Worm (Caenorhabditis elegans): ENCODE results near the gene gkow-1.

gkow-1 gene

ce11 chrIV:10398244-10398643, 40.3 kb downstream of the gkow-1 start:
- TF ChIP-seq drap-1 (GFP tag; optimal IDR thresholded peaks at IDR 0.05), result no peak
- TF ChIP-seq ces-1 (GFP tag; optimal IDR thresholded peaks at IDR 0.05), result peak; percentile 73
- TF ChIP-seq pha-4 (tag; optimal IDR thresholded peaks at IDR 0.05), result no peak
- no peak for TF ChIP-seq elt-3 (tag; optimal IDR thresholded peaks at IDR 0.05)

ce11 chrIV:10403193-10404058, 45.5 kb downstream of the gkow-1 start, which contains the start of gene gpa-7:
TSS of gene gpa-7 (plus strand) at chrIV:10404008.
- TF ChIP-seq nhr-12 (tag; optimal IDR thresholded peaks at IDR 0.05), result no peak
- TF ChIP-seq nhr-237 (tag; optimal IDR thresholded peaks at IDR 0.05), result no peak
- no peak for TF ChIP-seq ceh-43 (GFP tag; optimal IDR thresholded peaks at IDR 0.05)
- peak; percentile 52 for TF ChIP-seq unc-62 (GFP tag; optimal IDR thresholded peaks at IDR 0.05)
- TF ChIP-seq M03D4.4 (tag; optimal IDR thresholded peaks at IDR 0.05), result no peak
- TF ChIP-seq hlh-1 (tag; optimal IDR thresholded peaks at IDR 0.05), result no peak
- peak; percentile 8 for TF ChIP-seq cnd-1 (tag; optimal IDR thresholded peaks at IDR 0.05)
- TF ChIP-seq mab-5 (tag; optimal IDR thresholded peaks at IDR 0.05), result no peak
- TF ChIP-seq lsy-2 (tag; optimal IDR thresholded peaks at IDR 0.05), result no peak
- peak; percentile 42 for TF ChIP-seq sptf-1 (tag; optimal IDR thresholded peaks at IDR 0.05)
- TF ChIP-seq blmp-1 (tag; optimal IDR thresholded peaks at IDR 0.05), result peak; percentile 71
- peak; percentile 53 for TF ChIP-seq ham-2 (GFP tag; optimal IDR thresholded peaks at IDR 0.05)
- peak; percentile 92 for TF ChIP-seq unc-120 (tag; optimal IDR thresholded peaks at IDR 0.05; ENCODE audit: poor library complexity, severe bottlenecking)
- TF ChIP-seq unc-39 (tag; optimal IDR thresholded peaks at IDR 0.05), result no peak
- TF ChIP-seq mls-2 (tag; optimal IDR thresholded peaks at IDR 0.05), result peak; percentile 67
- no peak for TF ChIP-seq snpc-4 (tag; optimal IDR thresholded peaks at IDR 0.05)
- no peak for TF ChIP-seq nhr-2 (tag; optimal IDR thresholded peaks at IDR 0.05)
- peak; percentile 83 for TF ChIP-seq ces-1 (GFP tag; optimal IDR thresholded peaks at IDR 0.05)
- TF ChIP-seq lin-13 (tag; optimal IDR thresholded peaks at IDR 0.05), result peak; percentile 29
- peak; percentile 10 for TF ChIP-seq drap-1 (GFP tag; optimal IDR thresholded peaks at IDR 0.05)
- TF ChIP-seq elt-3 (tag; optimal IDR thresholded peaks at IDR 0.05), result no peak
- TF ChIP-seq tbx-8 (GFP tag; optimal IDR thresholded peaks at IDR 0.05), result no peak
- TF ChIP-seq nhr-28 (tag; optimal IDR thresholded peaks at IDR 0.05), result no peak
- TF ChIP-seq sem-2 (GFP tag; optimal IDR thresholded peaks at IDR 0.05), result no peak
- peak; percentile 42 for TF ChIP-seq mep-1 (tag; optimal IDR thresholded peaks at IDR 0.05)
- no peak for TF ChIP-seq elt-1 (tag; optimal IDR thresholded peaks at IDR 0.05; ENCODE audit: borderline replicate concordance, insufficient read depth)
- TF ChIP-seq lin-32 (GFP tag; optimal IDR thresholded peaks at IDR 0.05), result no peak
- TF ChIP-seq ztf-11 (tag; optimal IDR thresholded peaks at IDR 0.05), result no peak
- no peak for TF ChIP-seq nhr-76 (tag; optimal IDR thresholded peaks at IDR 0.05)
- no peak for TF ChIP-seq bed-3 (GFP tag; optimal IDR thresholded peaks at IDR 0.05)
- TF ChIP-seq pha-4 (tag; optimal IDR thresholded peaks at IDR 0.05), result peak; percentile 14
- no peak for TF ChIP-seq zip-8 (tag; optimal IDR thresholded peaks at IDR 0.05)
- no peak for TF ChIP-seq ceh-83 (GFP tag; optimal IDR thresholded peaks at IDR 0.05)
- TF ChIP-seq flh-1 (GFP tag; optimal IDR thresholded peaks at IDR 0.05), result no peak
- TF ChIP-seq ceh-39 (tag; optimal IDR thresholded peaks at IDR 0.05), result no peak

ce11 chrIV:10409377-10409776, 51.4 kb downstream of the gkow-1 start, which contains the start of gene rfk-1:
TSS of gene rfk-1 (minus strand) at chrIV:10409477.
- TF ChIP-seq drap-1 (GFP tag; optimal IDR thresholded peaks at IDR 0.05), result no peak
- TF ChIP-seq ceh-43 (GFP tag; optimal IDR thresholded peaks at IDR 0.05), result no peak
- no peak for TF ChIP-seq sptf-1 (tag; optimal IDR thresholded peaks at IDR 0.05)
- TF ChIP-seq nhr-237 (tag; optimal IDR thresholded peaks at IDR 0.05), result no peak
- no peak for TF ChIP-seq nhr-12 (tag; optimal IDR thresholded peaks at IDR 0.05)
- TF ChIP-seq unc-39 (tag; optimal IDR thresholded peaks at IDR 0.05), result no peak
- no peak for TF ChIP-seq unc-62 (GFP tag; optimal IDR thresholded peaks at IDR 0.05)
- TF ChIP-seq ceh-83 (GFP tag; optimal IDR thresholded peaks at IDR 0.05), result no peak
- no peak for TF ChIP-seq ztf-11 (tag; optimal IDR thresholded peaks at IDR 0.05)
- TF ChIP-seq sem-2 (GFP tag; optimal IDR thresholded peaks at IDR 0.05), result no peak
- no peak for TF ChIP-seq bed-3 (GFP tag; optimal IDR thresholded peaks at IDR 0.05)
- no peak for TF ChIP-seq tbx-8 (GFP tag; optimal IDR thresholded peaks at IDR 0.05)
- no peak for TF ChIP-seq zip-8 (tag; optimal IDR thresholded peaks at IDR 0.05)
- TF ChIP-seq nhr-76 (tag; optimal IDR thresholded peaks at IDR 0.05), result no peak
- no peak for TF ChIP-seq M03D4.4 (tag; optimal IDR thresholded peaks at IDR 0.05)
- no peak for TF ChIP-seq nhr-2 (tag; optimal IDR thresholded peaks at IDR 0.05)
- TF ChIP-seq mab-5 (tag; optimal IDR thresholded peaks at IDR 0.05), result no peak
- no peak for TF ChIP-seq ces-1 (GFP tag; optimal IDR thresholded peaks at IDR 0.05)
- no peak for TF ChIP-seq lsy-2 (tag; optimal IDR thresholded peaks at IDR 0.05)

All from whole organism, mixed stage, embryonic.